Worm (Caenorhabditis elegans): ENCODE results near the gene B0563.18.

The B0563.18 gene

DNA sequence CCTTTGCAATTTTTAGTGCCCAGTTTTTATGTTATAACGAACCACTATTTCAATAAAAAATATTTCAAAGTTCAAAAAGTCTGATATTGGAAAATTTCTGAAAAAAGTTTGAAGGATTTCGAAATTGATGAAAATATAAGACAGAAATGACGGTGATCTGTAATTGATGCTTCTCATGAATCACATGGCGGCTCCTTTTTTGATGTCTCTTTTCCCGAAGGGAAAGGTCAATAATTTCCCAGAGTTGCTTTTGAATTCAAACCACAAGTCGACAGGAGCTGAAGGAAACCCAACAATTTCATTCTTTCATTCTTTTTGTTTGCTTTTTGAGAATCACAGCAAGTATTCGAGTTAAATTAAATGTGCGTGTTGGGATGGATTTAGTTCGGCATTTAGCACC is at the start of gene B0563.18:
Gene B0563.18, plus strand, starts transcription at position 301 of the 400 bp plus-strand sequence.
- TF ChIP-seq dao-5 (tag; optimal IDR thresholded peaks at IDR 0.05) = no peak

DNA sequence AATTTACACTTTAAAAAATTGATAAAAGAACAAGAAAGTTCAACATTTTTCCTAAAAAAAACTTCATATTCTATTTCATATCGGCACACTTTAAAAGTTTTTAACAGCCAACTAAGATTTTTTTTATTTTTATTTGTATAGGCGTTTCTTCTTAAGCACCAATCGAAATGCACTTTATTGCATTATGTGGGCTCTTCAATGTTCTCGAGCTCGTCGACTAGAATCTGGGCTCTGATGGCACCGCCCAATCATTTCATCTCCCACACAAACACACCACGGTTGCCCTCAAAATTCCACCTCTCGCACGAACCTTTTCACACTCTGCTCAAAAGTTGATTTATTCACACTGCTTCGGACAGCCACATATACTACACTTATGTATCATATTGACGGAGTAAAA is 35.0 kb upstream of the B0563.18 start, which contains the start of gene B0563.6:
Gene B0563.6, plus strand, starts transcription at position 301 of the 400 bp plus-strand sequence.
- TF ChIP-seq W03F9.2 (tag; optimal IDR thresholded peaks at IDR 0.05) (no peak), dao-5 (tag; optimal IDR thresholded peaks at IDR 0.05) (no peak), him-1 (tag; optimal IDR thresholded peaks at IDR 0.05) (no peak)

- TF ChIP-seq dao-5 (tag; optimal IDR thresholded peaks at IDR 0.05) (no peak), him-1 (tag; optimal IDR thresholded peaks at IDR 0.05) (no peak), W03F9.2 (tag; optimal IDR thresholded peaks at IDR 0.05) (no peak)
Measured at ce11 chrX:9145848-9146247, 26.5 kb upstream of the B0563.18 start, which contains the start of gene B0563.5. B0563.5 (plus strand) TSS chrX:9146148.

- TF ChIP-seq W03F9.2 (tag; optimal IDR thresholded peaks at IDR 0.05) (no peak), him-1 (tag; optimal IDR thresholded peaks at IDR 0.05) (no peak), dao-5 (tag; optimal IDR thresholded peaks at IDR 0.05) (no peak)
Measured at ce11 chrX:9146953-9147352, 25.4 kb upstream of the B0563.18 start.

DNA sequence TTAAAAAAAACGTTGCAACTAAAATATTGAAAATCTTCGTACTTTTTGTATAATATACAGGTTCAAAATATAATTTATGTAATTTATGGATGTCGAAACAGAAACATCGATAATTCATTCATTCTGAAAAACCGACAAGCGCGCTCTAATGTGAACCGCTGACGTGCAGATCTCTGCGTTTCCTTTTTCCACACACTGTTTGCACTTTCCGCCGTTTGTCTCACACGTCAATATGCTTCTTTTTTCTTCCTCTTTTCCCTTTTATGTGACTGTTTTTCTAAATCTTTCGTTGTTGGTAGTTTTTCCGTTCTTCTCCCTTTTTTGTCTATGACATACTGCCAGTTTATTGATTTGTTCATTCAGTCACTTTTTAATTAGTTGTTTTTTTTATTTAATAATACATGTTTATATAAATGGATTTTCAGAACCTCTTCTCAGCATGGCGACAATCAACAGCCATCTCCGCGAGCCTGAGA is 22.1 kb upstream of the B0563.18 start, which contains the start of gene tmbi-4:
Gene tmbi-4, plus strand, starts transcription at position 426 of the 476 bp plus-strand sequence.
- TF ChIP-seq dao-5 (tag; optimal IDR thresholded peaks at IDR 0.05) (no peak), W03F9.2 (tag; optimal IDR thresholded peaks at IDR 0.05) (peak; percentile 28), him-1 (tag; optimal IDR thresholded peaks at IDR 0.05) (no peak)

DNA sequence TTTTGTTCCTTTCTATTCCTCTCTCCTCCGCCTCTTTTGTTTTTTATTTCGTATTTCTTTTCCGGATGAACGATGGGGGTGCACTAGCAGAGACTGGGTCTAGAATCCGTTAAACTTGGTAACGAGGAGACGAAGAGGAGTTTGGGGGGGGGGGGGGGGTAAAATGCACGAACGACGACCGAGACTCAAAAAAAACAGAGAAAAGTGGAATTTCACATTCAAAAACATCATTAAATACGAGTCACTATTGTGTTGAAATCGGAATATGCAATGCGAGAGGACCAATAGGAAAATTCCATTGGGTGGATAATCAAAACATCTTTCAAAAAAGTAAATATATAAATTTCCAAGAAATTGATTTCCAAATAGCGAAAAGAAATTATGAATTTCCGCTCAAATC is 18.2 kb upstream of the B0563.18 start, which contains the start of gene B0563.7:
Gene B0563.7, minus strand, starts transcription at position 101 of the 400 bp plus-strand sequence.
- TF ChIP-seq W03F9.2 (tag; optimal IDR thresholded peaks at IDR 0.05) (no peak), him-1 (tag; optimal IDR thresholded peaks at IDR 0.05) (no peak), dao-5 (tag; optimal IDR thresholded peaks at IDR 0.05) (no peak)

DNA sequence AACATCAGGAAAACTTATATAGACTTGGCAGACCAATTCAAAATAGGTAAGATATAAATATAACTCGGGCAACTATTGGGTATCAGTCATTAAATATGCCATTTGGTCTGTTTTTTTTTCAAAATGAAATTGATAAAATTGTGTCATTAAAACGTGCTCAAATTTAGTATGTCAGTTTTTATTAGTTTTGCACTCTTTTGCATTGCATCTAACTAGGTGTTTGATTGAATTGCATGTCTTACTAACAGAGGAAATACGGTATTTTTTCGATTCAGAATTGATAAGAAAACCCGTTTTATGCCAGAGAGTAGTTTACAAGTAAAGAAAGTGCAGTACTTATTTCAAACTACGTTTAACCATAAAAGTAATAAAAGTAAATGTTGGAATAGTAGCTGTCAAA is 16.6 kb upstream of the B0563.18 start:
- TF ChIP-seq him-1 (tag; optimal IDR thresholded peaks at IDR 0.05) (no peak), dao-5 (tag; optimal IDR thresholded peaks at IDR 0.05) (no peak), W03F9.2 (tag; optimal IDR thresholded peaks at IDR 0.05) (no peak)

DNA sequence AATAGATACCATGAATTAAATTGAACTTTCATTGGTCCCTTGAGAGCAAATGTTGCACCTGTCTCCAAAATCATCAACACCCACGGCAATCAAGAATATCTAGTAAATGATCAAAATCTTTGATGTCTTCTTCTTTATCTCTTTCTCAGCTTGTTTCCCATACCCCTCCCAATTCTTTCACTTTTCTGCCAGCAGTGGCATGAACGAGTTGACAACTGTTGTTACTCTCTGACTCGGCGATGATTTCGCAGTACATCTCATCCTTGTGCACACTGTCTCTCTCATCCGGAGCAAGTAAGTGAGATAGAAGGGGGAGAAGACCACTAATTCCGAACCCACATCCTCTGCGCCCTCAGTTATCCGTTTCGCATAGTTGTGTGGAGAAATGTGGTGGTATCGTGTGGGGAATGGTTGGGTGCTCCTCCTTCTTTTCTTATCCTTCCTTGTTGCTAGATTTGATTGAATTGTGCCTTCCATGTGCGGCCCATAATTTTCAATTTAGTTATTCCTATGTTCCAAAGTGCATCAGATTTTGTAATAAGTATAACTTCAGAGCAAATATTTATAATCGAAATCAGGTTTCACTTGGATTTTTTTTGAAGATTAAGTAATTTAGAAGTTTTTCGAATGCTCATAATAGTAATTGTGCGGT is 11.0 kb upstream of the B0563.18 start:
- no peak for TF ChIP-seq him-1 (tag; optimal IDR thresholded peaks at IDR 0.05)
- no peak for TF ChIP-seq W03F9.2 (tag; optimal IDR thresholded peaks at IDR 0.05)
- no peak for TF ChIP-seq dao-5 (tag; optimal IDR thresholded peaks at IDR 0.05)

DNA sequence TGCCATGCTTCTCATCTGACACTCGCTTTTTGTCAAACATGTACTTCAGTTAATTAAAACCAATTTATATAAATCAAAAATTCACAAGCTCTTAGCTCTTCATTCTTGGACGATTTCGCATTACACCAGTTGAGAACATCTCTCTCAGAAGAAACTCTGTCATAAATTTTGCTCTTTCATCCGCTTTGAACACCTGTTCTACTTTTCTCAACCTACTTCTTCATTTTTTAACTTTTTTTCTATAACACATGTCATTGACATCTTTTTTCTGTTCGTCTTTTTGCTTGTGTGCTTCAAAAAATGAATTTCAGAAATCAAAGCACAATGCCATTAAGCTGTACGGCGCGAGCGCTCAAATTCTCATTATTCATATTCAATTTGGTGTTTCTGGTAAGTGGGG is 9.5 kb upstream of the B0563.18 start, which contains the start of gene tsp-11:
Gene tsp-11, plus strand, starts transcription at position 301 of the 400 bp plus-strand sequence.
- TF ChIP-seq dao-5 (tag; optimal IDR thresholded peaks at IDR 0.05) (no peak), him-1 (tag; optimal IDR thresholded peaks at IDR 0.05) (no peak), W03F9.2 (tag; optimal IDR thresholded peaks at IDR 0.05) (no peak)

DNA sequence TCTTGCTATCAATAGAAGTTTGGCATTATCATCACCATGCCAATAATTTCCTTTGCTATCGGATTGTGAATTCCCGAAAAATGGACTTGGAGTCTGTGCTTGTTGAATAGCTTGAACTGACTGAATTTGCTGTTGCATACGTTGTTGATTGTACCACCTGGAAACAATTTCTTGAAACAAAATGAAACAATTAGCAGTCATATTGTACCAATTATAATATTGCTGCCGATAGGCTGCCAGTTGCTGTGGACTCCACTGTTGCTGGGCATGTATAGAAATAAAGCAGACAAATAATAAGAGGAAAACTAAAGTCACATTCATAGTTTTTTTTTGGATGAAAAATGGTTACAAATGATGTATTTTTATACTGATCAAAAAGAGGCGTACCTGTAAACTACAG is 5.5 kb upstream of the B0563.18 start, which contains the start of gene B0563.10:
Gene B0563.10, minus strand, starts transcription at position 325 of the 400 bp plus-strand sequence.
- TF ChIP-seq W03F9.2 (tag; optimal IDR thresholded peaks at IDR 0.05) (no peak), him-1 (tag; optimal IDR thresholded peaks at IDR 0.05) (no peak), dao-5 (tag; optimal IDR thresholded peaks at IDR 0.05) (no peak)

ce11 chrX:9168239-9168638 is 4.1 kb upstream of the B0563.18 start, which contains the start of gene B0563.9:
B0563.9 (plus strand) TSS chrX:9168539.
- TF ChIP-seq dao-5 (tag; optimal IDR thresholded peaks at IDR 0.05) (no peak), him-1 (tag; optimal IDR thresholded peaks at IDR 0.05) (no peak), W03F9.2 (tag; optimal IDR thresholded peaks at IDR 0.05) (no peak)

ce11 chrX:9170058-9170457 is 2.3 kb upstream of the B0563.18 start:
- TF ChIP-seq him-1 (tag; optimal IDR thresholded peaks at IDR 0.05) (no peak), W03F9.2 (tag; optimal IDR thresholded peaks at IDR 0.05) (no peak)

DNA sequence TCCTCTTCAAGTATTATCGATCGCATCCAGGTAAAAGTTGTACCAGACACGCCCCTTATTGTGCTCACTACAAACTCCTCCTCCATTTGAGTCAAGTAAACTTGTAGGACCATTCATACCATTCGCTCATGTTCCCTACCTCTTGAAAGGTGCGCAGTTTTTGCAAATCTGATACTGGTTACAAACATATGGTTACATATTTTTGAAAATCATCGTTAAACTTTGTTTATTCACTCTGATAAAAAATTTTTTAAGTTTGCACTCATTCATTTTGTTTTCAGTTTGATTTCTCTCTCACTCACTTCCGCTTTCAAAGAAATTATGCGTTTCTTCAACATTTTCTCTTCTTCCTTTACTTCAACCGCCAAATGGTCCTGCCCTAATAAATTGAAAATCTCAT is 1.1 kb upstream of the B0563.18 start, which contains the start of gene B0563.1:
Gene B0563.1, plus strand, starts transcription at position 301 of the 400 bp plus-strand sequence.
- TF ChIP-seq W03F9.2 (tag; optimal IDR thresholded peaks at IDR 0.05) = no peak
- no peak for TF ChIP-seq him-1 (tag; optimal IDR thresholded peaks at IDR 0.05)
- no peak for TF ChIP-seq dao-5 (tag; optimal IDR thresholded peaks at IDR 0.05)

- TF ChIP-seq W03F9.2 (tag; optimal IDR thresholded peaks at IDR 0.05) (no peak), dao-5 (tag; optimal IDR thresholded peaks at IDR 0.05) (no peak), him-1 (tag; optimal IDR thresholded peaks at IDR 0.05) (no peak)
Measured at ce11 chrX:9172733-9173132, 355 bp downstream of the B0563.18 start.
